Fruit fly (Drosophila melanogaster) whole organism, wandering third instar larva: ENCODE results near the gene CG13101.

Experiments used
- CG9705 ChIP-seq: fragments of 200-800 bp; sonication (Bioruptor generic); optimal IDR thresholded peaks from 2 replicates; lab custom pipeline; 2018; ENCODE audit warnings: missing biosample characterization, mild to moderate bottlenecking, missing genetic modification characterization
- Hnf4 ChIP-seq: fragments of 200-800 bp; sonication (Bioruptor generic); optimal IDR thresholded peaks from 2 replicates; lab custom pipeline; 2016; ENCODE audit warnings: missing biosample characterization, mild to moderate bottlenecking, missing genetic modification characterization
- h ChIP-seq: fragments of 200-800 bp; sonication (Bioruptor generic); optimal IDR thresholded peaks from 3 replicates; lab custom pipeline; 2016; ENCODE audit warnings: missing biosample characterization, mild to moderate bottlenecking, missing genetic modification characterization
- pan ChIP-seq: fragments of >200 bp; optimal IDR thresholded peaks from 2 replicates; lab custom pipeline; 2017

dm6 chr2L:8998237-8998636 is 13.6 kb upstream of the CG13101 start, which contains the start of gene Try29F:
- no peak for TF ChIP-seq Hnf4 (GFP tag; lab: Kevin White, UChicago)
- no peak for TF ChIP-seq pan (lab: Kevin White, UChicago)
- no peak for TF ChIP-seq h (GFP tag; lab: Kevin White, UChicago)
- TF ChIP-seq CG9705 (GFP tag; lab: Kevin White, UChicago): no peak
